Worm (Caenorhabditis elegans): ENCODE measurements around the gene gex-4.

- no peak for TF ChIP-seq pros-1 (tag; optimal IDR thresholded peaks at IDR 0.05)
- no peak for TF ChIP-seq hlh-13 (GFP tag; optimal IDR thresholded peaks at IDR 0.05)
- no peak for TF ChIP-seq pqm-1 (tag; optimal IDR thresholded peaks at IDR 0.05)
- no peak for TF ChIP-seq fax-1 (tag; optimal IDR thresholded peaks at IDR 0.05)
- no peak for TF ChIP-seq unc-86 (tag; optimal IDR thresholded peaks at IDR 0.05)
- TF ChIP-seq C38D4.7 (GFP tag; optimal IDR thresholded peaks at IDR 0.05), result no peak
- TF ChIP-seq tbx-2 (tag; optimal IDR thresholded peaks at IDR 0.05), result no peak
- no peak for TF ChIP-seq ceh-48 (tag; optimal IDR thresholded peaks at IDR 0.05)
- no peak for TF ChIP-seq T23F11.4 (GFP tag; optimal IDR thresholded peaks at IDR 0.05)
- TF ChIP-seq fkh-10 (GFP tag; optimal IDR thresholded peaks at IDR 0.05), result no peak
- no peak for TF ChIP-seq hlh-30 (tag; optimal IDR thresholded peaks at IDR 0.05; ENCODE audit: insufficient read depth)
- TF ChIP-seq tbx-7 (tag; optimal IDR thresholded peaks at IDR 0.05), result no peak
These were observed 32.7 kb upstream of the gex-4 start for ce11 chrIII:12251178-12251577.
